Worm (Caenorhabditis elegans) whole organism, mixed stage, embryonic: ENCODE measurements around the gene nhr-185.

ENCODE experiments used
- bed-3 ChIP-seq: fragments of 200-800 bp; sonication (Bioruptor generic); optimal IDR thresholded peaks from 3 replicates; lab custom pipeline; 2018; ENCODE audit warnings: mild to moderate bottlenecking, missing genetic modification characterization, moderate library complexity, missing compliant biosample characterization
- blmp-1 ChIP-seq: fragments of 150-350 bp; optimal IDR thresholded peaks from 2 replicates; lab custom pipeline; 2014; ENCODE audit warnings: missing biosample characterization, missing genetic modification characterization
- elt-1 ChIP-seq: sonication (generic microtip); optimal IDR thresholded peaks from 2 replicates; lab custom pipeline; 2017; ENCODE audit warnings: missing genetic modification characterization, mild to moderate bottlenecking, missing compliant biosample characterization, antibody characterized with exemption, moderate library complexity, borderline replicate concordance; ENCODE audit not compliant: insufficient read depth
- elt-3 ChIP-seq: fragments of 150-350 bp; optimal IDR thresholded peaks from 2 replicates; lab custom pipeline; 2014; ENCODE audit warnings: missing biosample characterization, missing genetic modification characterization
- lin-13 ChIP-seq: fragments of 150-350 bp; optimal IDR thresholded peaks from 2 replicates; lab custom pipeline; 2014; ENCODE audit warnings: missing biosample characterization, missing genetic modification characterization
- lsy-2 ChIP-seq: fragments of 150-350 bp; optimal IDR thresholded peaks from 2 replicates; lab custom pipeline; 2014; ENCODE audit warnings: missing biosample characterization, missing genetic modification characterization
- mep-1 ChIP-seq: fragments of 150-350 bp; optimal IDR thresholded peaks from 2 replicates; lab custom pipeline; 2017; ENCODE audit warnings: missing biosample characterization, missing genetic modification reagents, missing genetic modification characterization, inconsistent platforms
- nhr-237 ChIP-seq: fragments of 150-350 bp; optimal IDR thresholded peaks from 2 replicates; lab custom pipeline; 2014; ENCODE audit warnings: missing biosample characterization, missing genetic modification characterization
- snpc-4 ChIP-seq: fragments of 150-350 bp; optimal IDR thresholded peaks from 2 replicates; lab custom pipeline; 2014; ENCODE audit warnings: missing biosample characterization, missing genetic modification characterization
- unc-39 ChIP-seq: fragments of 150-350 bp; optimal IDR thresholded peaks from 2 replicates; lab custom pipeline; 2014; ENCODE audit warnings: missing biosample characterization, missing genetic modification characterization

DNA sequence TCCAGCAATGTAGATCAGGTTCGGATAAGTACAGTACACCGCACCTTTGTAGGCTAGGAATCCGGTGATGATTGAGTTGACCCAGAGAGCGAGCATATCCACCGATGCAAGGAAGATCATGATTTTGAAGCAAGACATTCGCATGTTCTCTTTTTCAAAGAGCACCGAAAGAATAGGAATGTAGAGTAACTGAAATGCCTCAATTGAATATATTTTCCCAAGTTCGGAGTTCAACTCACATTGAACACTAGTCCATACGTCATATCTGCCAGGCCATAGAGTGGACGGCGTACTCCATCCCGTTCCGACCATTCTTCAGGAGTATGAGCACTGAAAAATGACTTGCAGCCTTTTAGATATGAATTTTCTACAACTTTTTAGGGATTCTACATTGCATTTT, 47.4 kb downstream of the nhr-185 start:
- TF ChIP-seq elt-3 (tag; lab: Kevin White, UChicago) = no peak
- no peak for TF ChIP-seq nhr-237 (tag; lab: Kevin White, UChicago)
- TF ChIP-seq elt-1 (tag; lab: Kevin White, UChicago) = no peak
- no peak for TF ChIP-seq lsy-2 (tag; lab: Kevin White, UChicago)
- TF ChIP-seq snpc-4 = no peak
- no peak for TF ChIP-seq bed-3
- TF ChIP-seq mep-1 (tag; lab: Kevin White, UChicago) = no peak
- no peak for TF ChIP-seq blmp-1 (tag; lab: Kevin White, UChicago)
- no peak for TF ChIP-seq lin-13 (tag; lab: Kevin White, UChicago)
- no peak for TF ChIP-seq unc-39 (tag; lab: Kevin White, UChicago)
